Fruit fly (Drosophila melanogaster) whole organism, adult: ENCODE data around the gene CG43345.

ENCODE experiments used
- CG11617 ChIP-seq: fragments of 200-800 bp; sonication (Bioruptor generic); optimal IDR thresholded peaks from 2 replicates; lab custom pipeline; 2017; ENCODE audit warnings: mild to moderate bottlenecking, missing biosample characterization, missing genetic modification reagents, missing genetic modification characterization
- CG12768 ChIP-seq: fragments of 200-800 bp; sonication (Bioruptor generic); optimal IDR thresholded peaks from 2 replicates; lab custom pipeline; 2017; ENCODE audit warnings: missing biosample characterization, missing genetic modification characterization, mild to moderate bottlenecking, moderate library complexity, missing genetic modification reagents
- CG14711 ChIP-seq: fragments of 200-800 bp; sonication (Bioruptor generic); optimal IDR thresholded peaks from 2 replicates; lab custom pipeline; 2018; ENCODE audit warnings: missing biosample characterization, mild to moderate bottlenecking, missing genetic modification characterization, moderate library complexity
- CG1620 ChIP-seq: fragments of 200-800 bp; sonication (Bioruptor generic); optimal IDR thresholded peaks from 2 replicates; lab custom pipeline; 2016; ENCODE audit warnings: missing biosample characterization, missing genetic modification characterization
- CG33017 ChIP-seq: fragments of 200-800 bp; sonication (Bioruptor generic); optimal IDR thresholded peaks from 2 replicates; lab custom pipeline; 2018; ENCODE audit warnings: missing biosample characterization, mild to moderate bottlenecking, missing genetic modification characterization, moderate library complexity
- CG5204 ChIP-seq: fragments of 200-800 bp; sonication (Bioruptor generic); optimal IDR thresholded peaks from 2 replicates; lab custom pipeline; 2016; ENCODE audit warnings: missing biosample characterization, missing genetic modification characterization
- CG7045 ChIP-seq: fragments of 200-800 bp; sonication (Bioruptor generic); optimal IDR thresholded peaks from 2 replicates; lab custom pipeline; 2017; ENCODE audit warnings: missing biosample characterization, mild to moderate bottlenecking, missing genetic modification characterization
- CG7101 ChIP-seq: fragments of 200-800 bp; sonication (Bioruptor generic); optimal IDR thresholded peaks from 2 replicates; lab custom pipeline; 2018; ENCODE audit warnings: missing biosample characterization, mild to moderate bottlenecking, missing genetic modification characterization, moderate library complexity
- Clk ChIP-seq: fragments of 200-800 bp; sonication (Bioruptor generic); optimal IDR thresholded peaks from 2 replicates; lab custom pipeline; 2017; ENCODE audit warnings: missing biosample characterization, missing genetic modification characterization
- Crg-1 ChIP-seq: fragments of 200-800 bp; sonication (Bioruptor generic); optimal IDR thresholded peaks from 2 replicates; lab custom pipeline; 2016; ENCODE audit warnings: missing biosample characterization, missing genetic modification characterization
- Hr96 ChIP-seq: fragments of 200-800 bp; sonication (Bioruptor generic); optimal IDR thresholded peaks from 2 replicates; lab custom pipeline; 2016; ENCODE audit warnings: missing biosample characterization, missing genetic modification characterization
- Mnt ChIP-seq: fragments of 200-800 bp; sonication (Bioruptor generic); optimal IDR thresholded peaks from 2 replicates; lab custom pipeline; 2016; ENCODE audit warnings: missing biosample characterization, mild to moderate bottlenecking, missing genetic modification characterization
- bab1 ChIP-seq: fragments of 200-800 bp; sonication (Bioruptor generic); optimal IDR thresholded peaks from 3 replicates; lab custom pipeline; 2019; ENCODE audit warnings: missing biosample characterization, mild to moderate bottlenecking, missing genetic modification characterization, moderate library complexity
- cic ChIP-seq: fragments of 200-800 bp; sonication (Bioruptor generic); optimal IDR thresholded peaks from 2 replicates; lab custom pipeline; 2017; ENCODE audit warnings: missing biosample characterization, mild to moderate bottlenecking, missing genetic modification characterization, moderate library complexity
- cnc ChIP-seq, 2 experiments: fragments of >200 bp; optimal IDR thresholded peaks; 2 replicates each; lab custom pipeline; 2017
- kay ChIP-seq: fragments of 200-800 bp; sonication (Bioruptor generic); peaks from one replicate; lab custom pipeline; 2016; ENCODE audit warnings: missing biosample characterization, missing genetic modification characterization, borderline replicate concordance
- ovo ChIP-seq: fragments of 200-800 bp; sonication (Bioruptor generic); optimal IDR thresholded peaks from 2 replicates; lab custom pipeline; 2016; ENCODE audit warnings: missing biosample characterization, missing genetic modification characterization
- pad ChIP-seq: fragments of 200-800 bp; sonication (Bioruptor generic); optimal IDR thresholded peaks from 3 replicates; lab custom pipeline; 2017; ENCODE audit warnings: missing biosample characterization, missing genetic modification characterization, mild to moderate bottlenecking, moderate library complexity, missing genetic modification reagents
- tj ChIP-seq: fragments of 200-800 bp; sonication (Bioruptor generic); optimal IDR thresholded peaks from 3 replicates; lab custom pipeline; 2017; ENCODE audit warnings: missing biosample characterization, mild to moderate bottlenecking, missing genetic modification characterization, moderate library complexity
- toe ChIP-seq: fragments of 200-800 bp; sonication (Bioruptor generic); optimal IDR thresholded peaks from 2 replicates; lab custom pipeline; 2016; ENCODE audit warnings: missing biosample characterization, missing genetic modification characterization

The CG43345 gene

DNA sequence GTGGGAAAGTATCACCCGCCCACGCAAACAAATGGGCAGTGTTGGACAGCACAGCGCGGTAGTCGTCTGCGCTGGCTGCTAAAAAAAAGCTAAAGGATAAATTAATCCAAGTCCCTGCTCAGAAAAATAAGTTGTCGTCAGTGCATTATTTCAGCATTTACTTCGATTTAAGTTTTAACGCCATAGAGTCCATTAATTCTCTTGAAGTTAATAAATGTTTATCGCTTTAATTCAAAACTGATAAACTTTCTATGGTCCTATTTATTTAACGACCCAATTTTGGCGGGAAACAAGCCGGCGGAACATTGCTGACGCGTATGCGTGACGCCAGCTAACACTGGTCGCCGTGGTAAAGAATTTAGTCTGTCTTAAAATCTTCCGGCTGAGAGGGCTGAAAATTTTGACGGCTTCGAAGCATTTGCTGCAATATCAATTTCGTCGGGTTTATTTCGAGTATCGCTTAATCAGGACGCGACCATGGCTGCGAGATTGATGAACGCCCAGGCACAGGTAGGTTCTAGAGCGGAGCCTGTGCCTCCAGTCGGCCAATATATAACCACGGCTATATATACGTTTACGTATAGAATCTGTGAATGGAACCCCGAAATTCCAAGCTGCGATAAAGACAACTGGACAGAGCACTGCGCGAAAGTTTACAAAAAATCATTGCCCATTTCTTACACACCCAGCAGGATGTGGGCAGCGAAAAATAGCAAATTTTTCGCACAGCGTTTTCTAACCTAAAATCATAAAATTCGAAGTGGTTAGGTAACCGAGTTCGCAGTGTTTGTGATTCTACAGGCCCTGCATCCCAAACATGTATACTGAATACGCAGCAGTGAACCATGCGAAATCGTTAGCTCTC lies at the start of gene CG43345, which contains the start of the genes mAcon1 and CG43346:
Gene CG43345, minus strand, starts transcription at position 287 of the 865 bp plus-strand sequence.
Gene mAcon1, plus strand, starts transcription at position 276 of the 865 bp plus-strand sequence.
Gene CG43346, minus strand, starts transcription at position 287 of the 865 bp plus-strand sequence.
- TF ChIP-seq toe (GFP tag; lab: Kevin White, UChicago) = no peak
- TF ChIP-seq Crg-1 (GFP tag; lab: Kevin White, UChicago) = peak; percentile 97
- TF ChIP-seq tj = peak; percentile 67
- TF ChIP-seq CG33017 (tag; lab: Kevin White, UChicago) = peak; percentile 86
- TF ChIP-seq pad = peak; percentile 87
- TF ChIP-seq CG14711 = peak; percentile 72
- peak; percentile 87 for TF ChIP-seq CG7045
- TF ChIP-seq ovo = peak; percentile 85
- TF ChIP-seq CG11617 (GFP tag; lab: Kevin White, UChicago) = peak; percentile 88
- TF ChIP-seq cic (GFP tag; lab: Kevin White, UChicago) = peak; percentile 70
- peak; percentile 92 for TF ChIP-seq CG1620 (GFP tag; lab: Kevin White, UChicago)
- peak; percentile 84 for TF ChIP-seq Clk (GFP tag; lab: Kevin White, UChicago)
- TF ChIP-seq CG7101 (tag; lab: Kevin White, UChicago) = peak; percentile 87
- no peak for TF ChIP-seq CG5204 (GFP tag; lab: Kevin White, UChicago)
- TF ChIP-seq cnc (optimal IDR thresholded peaks at IDR 0.05; lab: Kevin White, UChicago) = no peak
- peak; percentile 95 for TF ChIP-seq Hr96
- peak; percentile 71 for TF ChIP-seq bab1
- no peak for TF ChIP-seq kay (GFP tag; lab: Kevin White, UChicago)
- peak; percentile 94 for TF ChIP-seq CG12768 (GFP tag; lab: Kevin White, UChicago)
- TF ChIP-seq Mnt (GFP tag; lab: Kevin White, UChicago) = peak; percentile 91

DNA sequence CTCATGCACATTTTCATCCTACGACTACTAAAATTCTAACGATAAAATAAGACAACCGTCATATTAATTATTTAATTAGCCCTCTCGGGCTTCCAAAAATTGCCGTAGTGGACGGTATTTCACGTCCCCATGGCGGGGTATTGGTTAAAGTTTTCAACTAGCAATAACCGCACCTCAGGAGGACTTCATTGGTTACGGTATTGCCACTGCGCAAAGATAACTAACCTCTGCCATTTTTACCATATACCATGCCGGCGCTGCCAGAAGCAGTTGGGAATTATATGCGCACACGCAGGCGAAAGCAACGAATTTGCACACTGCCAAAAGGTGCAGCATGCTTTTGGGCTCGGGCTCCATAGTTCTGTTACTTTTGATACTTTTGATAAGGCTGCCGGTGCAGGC lies 46.6 kb upstream of the CG43345 start:
- TF ChIP-seq tj (peak; percentile 66), Crg-1 (GFP tag; lab: Kevin White, UChicago) (peak; percentile 37), kay (GFP tag; lab: Kevin White, UChicago) (no peak), Clk (GFP tag; lab: Kevin White, UChicago) (no peak), CG1620 (GFP tag; lab: Kevin White, UChicago) (peak; percentile 57), toe (GFP tag; lab: Kevin White, UChicago) (no peak), Mnt (GFP tag; lab: Kevin White, UChicago) (peak; percentile 55), CG5204 (GFP tag; lab: Kevin White, UChicago) (no peak), CG33017 (tag; lab: Kevin White, UChicago) (no peak), CG7101 (tag; lab: Kevin White, UChicago) (peak; percentile 30), CG7045 (no peak), pad (peak; percentile 64), Hr96 (peak; percentile 69), cic (GFP tag; lab: Kevin White, UChicago) (peak; percentile 3), CG11617 (GFP tag; lab: Kevin White, UChicago) (no peak), bab1 (peak; percentile 57), cnc (optimal IDR thresholded peaks at IDR 0.05; lab: Kevin White, UChicago) (no peak), ovo (peak; percentile 9), CG12768 (GFP tag; lab: Kevin White, UChicago) (no peak), CG14711 (peak; percentile 25)

DNA sequence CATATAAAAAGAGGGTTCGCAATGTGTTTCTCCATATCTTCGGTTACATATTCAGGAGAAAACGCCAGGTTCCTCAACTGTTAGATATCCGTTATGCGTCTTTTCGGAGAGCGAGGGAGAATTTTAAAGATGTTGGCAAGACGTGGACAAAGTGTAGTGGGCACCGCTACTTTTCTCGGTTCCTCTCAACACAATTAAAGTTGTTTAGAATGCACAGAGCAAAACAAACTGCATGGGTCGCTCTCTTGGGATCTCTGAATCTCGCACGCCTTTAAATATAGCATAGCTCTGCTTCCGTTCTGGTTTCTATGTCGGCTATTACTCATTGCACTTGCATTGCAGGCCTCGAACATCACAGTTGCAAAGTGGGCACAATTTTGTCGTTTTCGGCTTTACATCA lies 37.8 kb upstream of the CG43345 start, which contains the start of gene clumsy:
Gene clumsy, plus strand, starts transcription at position 301 of the 400 bp plus-strand sequence.
- peak; percentile 19 for TF ChIP-seq pad
- no peak for TF ChIP-seq CG33017 (tag; lab: Kevin White, UChicago)
- TF ChIP-seq kay (GFP tag; lab: Kevin White, UChicago) = no peak
- TF ChIP-seq CG5204 (GFP tag; lab: Kevin White, UChicago) = no peak
- TF ChIP-seq ovo = no peak

DNA sequence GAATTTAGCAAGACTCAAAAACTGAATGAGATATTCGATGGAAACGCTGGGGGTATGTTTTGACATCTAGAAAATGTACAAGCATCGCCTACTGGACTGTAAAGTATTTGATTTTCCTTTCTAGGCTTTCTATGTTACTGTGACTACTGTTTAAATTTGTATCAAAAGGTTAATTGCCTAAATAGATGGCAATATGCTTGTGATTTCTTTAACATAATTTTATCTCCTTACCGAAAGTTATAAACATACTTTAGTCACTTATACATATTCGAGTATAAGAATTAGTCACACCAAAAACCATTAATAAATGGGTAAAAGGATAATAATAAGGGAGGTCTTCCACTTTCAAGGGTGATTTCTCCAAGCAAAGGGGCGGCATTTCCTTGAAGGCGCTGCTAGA lies 34.3 kb upstream of the CG43345 start, which contains the start of gene CG31988:
Gene CG31988, minus strand, starts transcription at position 101 of the 400 bp plus-strand sequence.
- TF ChIP-seq ovo = no peak
- TF ChIP-seq bab1 = no peak
- TF ChIP-seq cnc (optimal IDR thresholded peaks at IDR 0.05; lab: Kevin White, UChicago) = no peak
- TF ChIP-seq toe (GFP tag; lab: Kevin White, UChicago) = no peak
- no peak for TF ChIP-seq Mnt (GFP tag; lab: Kevin White, UChicago)
- no peak for TF ChIP-seq Clk (GFP tag; lab: Kevin White, UChicago)
- no peak for TF ChIP-seq tj
- TF ChIP-seq CG12768 (GFP tag; lab: Kevin White, UChicago) = no peak
- no peak for TF ChIP-seq CG7101 (tag; lab: Kevin White, UChicago)
- no peak for TF ChIP-seq CG5204 (GFP tag; lab: Kevin White, UChicago)
- TF ChIP-seq kay (GFP tag; lab: Kevin White, UChicago) = no peak
- TF ChIP-seq CG33017 (tag; lab: Kevin White, UChicago) = no peak
- TF ChIP-seq Hr96 = no peak
- TF ChIP-seq CG11617 (GFP tag; lab: Kevin White, UChicago) = no peak
- no peak for TF ChIP-seq CG7045

DNA sequence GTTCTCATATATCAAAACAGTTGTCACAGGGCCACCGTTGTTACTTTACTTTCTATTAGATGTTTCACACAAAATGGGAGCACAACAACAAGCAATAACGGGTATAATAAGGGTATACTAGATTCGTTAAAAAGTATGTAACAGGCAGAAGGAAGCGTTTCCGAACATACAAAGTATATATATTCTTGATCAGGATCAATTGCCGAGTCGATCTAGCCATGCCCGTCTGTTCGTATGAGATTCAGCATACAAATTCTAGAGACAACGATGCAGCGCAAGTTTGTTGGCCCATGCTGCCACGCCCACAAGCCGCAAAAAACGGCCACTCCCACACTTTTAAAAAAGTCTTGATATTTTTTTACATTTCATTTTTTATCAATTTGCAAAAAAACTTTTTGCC lies 31.9 kb upstream of the CG43345 start, which contains the start of gene CG31624:
Gene CG31624, minus strand, starts transcription at position 101 of the 400 bp plus-strand sequence.
- TF ChIP-seq CG7045 (no peak), toe (GFP tag; lab: Kevin White, UChicago) (no peak), cnc (optimal IDR thresholded peaks at IDR 0.05; lab: Kevin White, UChicago) (no peak), pad (no peak), ovo (no peak), cic (GFP tag; lab: Kevin White, UChicago) (no peak), CG1620 (GFP tag; lab: Kevin White, UChicago) (no peak), Hr96 (no peak), CG14711 (no peak), CG33017 (tag; lab: Kevin White, UChicago) (no peak), tj (no peak), Mnt (GFP tag; lab: Kevin White, UChicago) (no peak), CG11617 (GFP tag; lab: Kevin White, UChicago) (no peak), CG12768 (GFP tag; lab: Kevin White, UChicago) (no peak), bab1 (no peak), kay (GFP tag; lab: Kevin White, UChicago) (no peak), Crg-1 (GFP tag; lab: Kevin White, UChicago) (no peak)
